Fruit fly (Drosophila melanogaster) whole organism, wandering third instar larva: ENCODE results near the gene CG31388.

Experiments
- Abd-B ChIP-seq: fragments of >200 bp; optimal IDR thresholded peaks from 2 replicates; lab custom pipeline; 2017; ENCODE audit warnings: missing biosample characterization, missing genetic modification characterization
- CG32264 ChIP-seq: fragments of 200-800 bp; sonication (Bioruptor generic); optimal IDR thresholded peaks from 2 replicates; lab custom pipeline; 2016; ENCODE audit warnings: missing biosample characterization, missing genetic modification characterization
- Dfd ChIP-seq: fragments of >200 bp; optimal IDR thresholded peaks from 2 replicates; lab custom pipeline; 2017; ENCODE audit warnings: missing biosample characterization, missing genetic modification characterization
- HLH106 ChIP-seq: fragments of 200-800 bp; optimal IDR thresholded peaks from 3 replicates; lab custom pipeline; 2019; ENCODE audit warnings: missing biosample characterization, mild to moderate bottlenecking, missing genetic modification characterization, moderate library complexity
- Hr78 ChIP-seq: fragments of >200 bp; optimal IDR thresholded peaks from 2 replicates; lab custom pipeline; 2017; ENCODE audit warnings: missing biosample characterization, missing genetic modification characterization
- Jra ChIP-seq: sonication (Bioruptor generic); optimal IDR thresholded peaks from 2 replicates; lab custom pipeline; 2016; ENCODE audit warnings: missing biosample characterization, missing genetic modification characterization
- Myc ChIP-seq: fragments of >200 bp; optimal IDR thresholded peaks from 2 replicates; lab custom pipeline; 2017
- dsf ChIP-seq: sonication (Bioruptor generic); optimal IDR thresholded peaks from 2 replicates; lab custom pipeline; 2016; ENCODE audit warnings: missing biosample characterization, missing genetic modification characterization, borderline replicate concordance
- h ChIP-seq: fragments of 200-800 bp; sonication (Bioruptor generic); optimal IDR thresholded peaks from 3 replicates; lab custom pipeline; 2016; ENCODE audit warnings: missing biosample characterization, mild to moderate bottlenecking, missing genetic modification characterization
- pan ChIP-seq: fragments of >200 bp; optimal IDR thresholded peaks from 2 replicates; lab custom pipeline; 2017
- psq ChIP-seq: fragments of 200-800 bp; sonication (Bioruptor generic); optimal IDR thresholded peaks from 3 replicates; lab custom pipeline; 2017; ENCODE audit warnings: missing biosample characterization, mild to moderate bottlenecking, missing genetic modification characterization, moderate library complexity
- tai ChIP-seq: sonication (Bioruptor generic); optimal IDR thresholded peaks from 2 replicates; lab custom pipeline; 2016; ENCODE audit warnings: missing biosample characterization, missing genetic modification characterization

DNA sequence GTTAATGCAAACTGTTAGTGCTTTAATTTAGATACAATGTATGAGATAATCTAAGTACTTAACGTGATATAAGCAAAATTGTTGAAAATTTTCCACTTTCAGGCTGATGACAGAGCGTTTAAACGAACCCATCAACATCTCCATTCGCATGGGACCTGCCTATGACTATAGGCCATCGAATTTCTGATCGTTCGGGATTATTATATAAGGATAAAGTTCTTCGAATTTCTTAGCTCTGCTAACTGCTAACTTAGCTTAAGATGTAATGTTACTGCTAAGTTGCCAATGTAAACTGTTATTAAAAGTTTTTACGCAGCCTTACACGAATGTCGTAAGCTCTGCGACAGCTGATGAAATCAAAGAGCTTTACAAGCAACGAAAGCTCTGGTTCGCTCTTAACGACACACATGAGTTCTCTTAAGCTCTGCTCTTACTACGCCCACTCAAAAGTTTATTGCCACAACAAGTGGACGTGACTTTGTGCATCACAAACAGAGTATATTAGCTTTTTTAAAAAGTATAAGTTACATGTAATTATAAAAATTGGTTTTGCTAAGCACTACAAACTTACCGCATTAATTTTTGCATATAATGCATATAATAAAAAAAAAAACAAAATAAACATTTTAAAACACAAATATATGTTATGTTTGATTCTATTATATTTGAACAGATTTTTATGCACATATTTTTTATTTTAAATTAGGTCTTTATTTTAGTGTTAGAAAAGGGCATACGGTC lies 40.8 kb upstream of the CG31388 start:
- TF ChIP-seq h (GFP tag; lab: Kevin White, UChicago) (peak; percentile 95), Myc (lab: Kevin White, UChicago) (no peak), tai (peak; percentile 73), pan (lab: Kevin White, UChicago) (no peak), Hr78 (GFP tag; lab: Kevin White, UChicago) (no peak), Jra (GFP tag; lab: Kevin White, UChicago) (no peak), psq (GFP tag; lab: Kevin White, UChicago) (peak; percentile 98), CG32264 (GFP tag; lab: Kevin White, UChicago) (no peak), Dfd (GFP tag; lab: Kevin White, UChicago) (peak; percentile 99), Abd-B (GFP tag; lab: Kevin White, UChicago) (no peak), HLH106 (tag; lab: Kevin White, UChicago) (peak; percentile 95), dsf (peak; percentile 80)
